Worm (Caenorhabditis elegans) whole organism, L4 larva: ENCODE data around the gene cmk-1.

Experiments
- gei-8 ChIP-seq: fragments of 200-800 bp; sonication (Bioruptor generic); optimal IDR thresholded peaks from 2 replicates; lab custom pipeline; 2018; ENCODE audit warnings: mild to moderate bottlenecking, missing genetic modification characterization, missing compliant biosample characterization
- nhr-10 ChIP-seq: fragments of 150-350 bp; optimal IDR thresholded peaks from 2 replicates; lab custom pipeline; 2014; ENCODE audit warnings: missing biosample characterization, missing genetic modification characterization

ce11 chrIV:1837134-1837533, 12.9 kb downstream of the cmk-1 start:
- TF ChIP-seq gei-8 (GFP tag; lab: Kevin White, UChicago) = no peak
- peak; percentile 87 for TF ChIP-seq nhr-10 (tag; lab: Kevin White, UChicago)
